Fruit fly (Drosophila melanogaster): Measurements from ENCODE around the gene CG12617.

Gene CG12617

dm6 chr2L:20326317-20326716 is 31.8 kb downstream of the CG12617 start (continued):
- TF ChIP-seq Dp (GFP tag; optimal IDR thresholded peaks at IDR 0.05) (no peak), CG10543 (GFP tag; optimal IDR thresholded peaks at IDR 0.05) (no peak), CG14667 (GFP tag; IDR thresholded peaks at IDR 0.05) (peak; percentile 79), gce (GFP tag; IDR thresholded peaks at IDR 0.05) (peak; percentile 83; the same call in 2 of the 3 replicates), CG15073 (GFP tag; optimal IDR thresholded peaks at IDR 0.05) (no peak), Doc3 (GFP tag; IDR thresholded peaks at IDR 0.05; ENCODE audit: partially characterized antibody) (no peak), Sry-δ (GFP tag; optimal IDR thresholded peaks at IDR 0.05) (peak; percentile 46), CG31388 (GFP tag; optimal IDR thresholded peaks at IDR 0.05) (peak; percentile 63), Bdp1 (GFP tag; optimal IDR thresholded peaks at IDR 0.05) (no peak), Awh (GFP tag; IDR thresholded peaks at IDR 0.05) (peak; percentile 89), ro (GFP tag; IDR thresholded peaks at IDR 0.05) (no peak), zf30C (GFP tag; optimal IDR thresholded peaks at IDR 0.05) (no peak), gfzf (GFP tag; optimal IDR thresholded peaks at IDR 0.05) (no peak), CG10959 (GFP tag; IDR thresholded peaks at IDR 0.05) (peak; percentile 90), sens-2 (GFP tag; IDR thresholded peaks at IDR 0.05) (no peak), D19A (tag; optimal IDR thresholded peaks at IDR 0.05) (peak; percentile 75), Antp (GFP tag; optimal IDR thresholded peaks at IDR 0.05) (peak; percentile 69), cg (GFP tag; optimal IDR thresholded peaks at IDR 0.05) (no peak), CG3838 (GFP tag; optimal IDR thresholded peaks at IDR 0.05) (no peak), scrt (GFP tag; optimal IDR thresholded peaks at IDR 0.05) (peak; percentile 70), pzg (GFP tag; optimal IDR thresholded peaks at IDR 0.05) (no peak), CG9817 (tag; optimal IDR thresholded peaks at IDR 0.05) (peak; percentile 23), Doc2 (GFP tag; IDR thresholded peaks at IDR 0.05) (no peak), Spps (tag; optimal IDR thresholded peaks at IDR 0.05) (peak; percentile 76), gcm (GFP tag; optimal IDR thresholded peaks at IDR 0.05) (peak; percentile 39), CG10462 (GFP tag; optimal IDR thresholded peaks at IDR 0.05) (peak; percentile 25), HmgZ (tag; optimal IDR thresholded peaks at IDR 0.05) (peak; percentile 28), CG8089 (GFP tag; optimal IDR thresholded peaks at IDR 0.05) (peak; percentile 33), vfl (GFP tag; optimal IDR thresholded peaks at IDR 0.05) (no peak), CTCF (GFP tag; optimal IDR thresholded peaks at IDR 0.05) (peak; percentile 31), phol (tag; optimal IDR thresholded peaks at IDR 0.05) (peak; percentile 85), dmrt11E (tag; optimal IDR thresholded peaks at IDR 0.05) (peak; percentile 69), CG12942 (GFP tag; optimal IDR thresholded peaks at IDR 0.05) (peak; percentile 13), Hey (tag; optimal IDR thresholded peaks at IDR 0.05) (no peak), MTF-1 (GFP tag; optimal IDR thresholded peaks at IDR 0.05; ENCODE audit: borderline replicate concordance) (peak; percentile 68), Aef1 (GFP tag; IDR thresholded peaks at IDR 0.05) (peak; percentile 54; the same call in 1 of the 3 replicates), tin (GFP tag; optimal IDR thresholded peaks at IDR 0.05) (peak; percentile 61), gt (GFP tag; IDR thresholded peaks at IDR 0.05) (peak; percentile 63; the same call in 1 of the 2 replicates), hb (GFP tag; IDR thresholded peaks at IDR 0.05; ENCODE audit: partially characterized antibody) (no peak), Max (GFP tag; optimal IDR thresholded peaks at IDR 0.05) (peak; percentile 64), btn (GFP tag; optimal IDR thresholded peaks at IDR 0.05) (peak; percentile 72), sr (GFP tag; IDR thresholded peaks at IDR 0.05) (0 out of 3 replicates have a peak, but pooled peaks have one; percentile 29), CG32767 (GFP tag; IDR thresholded peaks at IDR 0.05) (peak; percentile 15; the same call in 1 of the 2 replicates), pan (optimal IDR thresholded peaks at IDR 0.05) (no peak), pan (GFP tag; optimal IDR thresholded peaks at IDR 0.05 in 1 of 2, IDR thresholded peaks at IDR 0.05 in 1 of 2) (peak in 1 of 2 experiments; percentile 91), cwo (GFP tag; optimal IDR thresholded peaks at IDR 0.05) (peak; percentile 76), danr (GFP tag; IDR thresholded peaks at IDR 0.05) (peak; percentile 35; the same call in 1 of the 2 replicates), CG2889 (GFP tag; IDR thresholded peaks at IDR 0.05) (peak; percentile 33; the same call in 1 of the 3 replicates), Side (GFP tag; optimal IDR thresholded peaks at IDR 0.05) (peak; percentile 27), Atf-2 (GFP tag; optimal IDR thresholded peaks at IDR 0.05) (peak; percentile 53), pita (GFP tag; optimal IDR thresholded peaks at IDR 0.05) (no peak), CG6683 (GFP tag; optimal IDR thresholded peaks at IDR 0.05) (peak; percentile 45)
